Worm (Caenorhabditis elegans) whole organism, L4/young adult: Measurements from ENCODE around the gene flp-1.

Source experiments
- W03F9.2 ChIP-seq: fragments of 150-350 bp; optimal IDR thresholded peaks from 2 replicates; lab custom pipeline; 2014; ENCODE audit warnings: missing biosample characterization, missing genetic modification characterization
- dao-5 ChIP-seq: sonication (generic microtip); optimal IDR thresholded peaks from 2 replicates; lab custom pipeline; 2016; ENCODE audit warnings: missing genotype, missing genetic modification characterization, moderate library complexity, missing compliant biosample characterization
- him-1 ChIP-seq: sonication (generic microtip); optimal IDR thresholded peaks from 2 replicates; lab custom pipeline; 2016; ENCODE audit warnings: missing genotype, missing genetic modification reagents, missing genetic modification characterization, missing compliant biosample characterization

- TF ChIP-seq dao-5 (tag; lab: Kevin White, UChicago) (no peak), him-1 (tag; lab: Kevin White, UChicago) (no peak), W03F9.2 (tag; lab: Kevin White, UChicago) (no peak)
Measured at ce11 chrIV:9098942-9099341, 45.6 kb upstream of the flp-1 start, which contains the start of gene gldi-10.
